Fruit fly (Drosophila melanogaster) whole organism, embryonic: Measurements from ENCODE around the gene CG2712.
A peak's percentile ranks its signal among the peaks of the same experiment; 100 is the strongest.

ENCODE experiments used
- Abd-B ChIP-seq: fragments of 200-800 bp; sonication (Bioruptor generic); optimal IDR thresholded peaks from 2 replicates; lab custom pipeline; 2018; ENCODE audit warnings: missing biosample characterization, mild to moderate bottlenecking, missing genetic modification characterization, moderate library complexity
- Bdp1 ChIP-seq: fragments of 200-800 bp; sonication (Bioruptor generic); optimal IDR thresholded peaks from 3 replicates; lab custom pipeline; 2016; ENCODE audit warnings: missing biosample characterization, missing genetic modification characterization
- CG10366 ChIP-seq: fragments of 200-800 bp; sonication (Bioruptor generic); IDR thresholded peaks from 2 replicates; pipeline ENCODE4 v1.3.6; 2022; ENCODE audit warnings: missing biosample characterization, missing genetic modification characterization
- CG11085 ChIP-seq: fragments of 200-800 bp; sonication (Bioruptor generic); IDR thresholded peaks from 2 replicates; pipeline ENCODE4 v1.3.6; 2022; ENCODE audit warnings: missing biosample characterization, missing genetic modification characterization
- CG11456 ChIP-seq: fragments of 200-800 bp; sonication (Bioruptor generic); IDR thresholded peaks from 3 replicates; pipeline ENCODE4 v1.3.6; 2022; ENCODE audit warnings: missing biosample characterization, missing genetic modification characterization
- CG11504 ChIP-seq: fragments of 200-800 bp; sonication (Bioruptor generic); optimal IDR thresholded peaks from 3 replicates; lab custom pipeline; 2019; ENCODE audit warnings: missing biosample characterization, mild to moderate bottlenecking, missing genetic modification characterization, moderate library complexity
- CG13287 ChIP-seq: fragments of 200-800 bp; sonication (Bioruptor generic); IDR thresholded peaks from 2 replicates; pipeline ENCODE4 v1.3.6; 2022; ENCODE audit warnings: missing biosample characterization, missing genetic modification characterization; ENCODE audit not compliant: partially characterized antibody
- CG13296 ChIP-seq: fragments of 200-800 bp; sonication (Bioruptor generic); optimal IDR thresholded peaks from 3 replicates; lab custom pipeline; 2018; ENCODE audit warnings: missing biosample characterization, mild to moderate bottlenecking, missing genetic modification characterization
- CG14014 ChIP-seq: fragments of 200-800 bp; sonication (Bioruptor generic); IDR thresholded peaks from 2 replicates; pipeline ENCODE4 v1.3.6; 2022; ENCODE audit warnings: missing biosample characterization, missing genetic modification characterization
- CG14965 ChIP-seq: fragments of 200-800 bp; sonication (Bioruptor generic); optimal IDR thresholded peaks from 2 replicates; lab custom pipeline; 2016; ENCODE audit warnings: missing biosample characterization, missing genetic modification characterization, borderline replicate concordance
- CG15073 ChIP-seq: fragments of 200-800 bp; sonication (Bioruptor generic); optimal IDR thresholded peaks from 2 replicates; lab custom pipeline; 2016; ENCODE audit warnings: missing biosample characterization, missing genetic modification characterization
- CG1792 ChIP-seq: fragments of 200-800 bp; sonication (Bioruptor generic); optimal IDR thresholded peaks from 2 replicates; lab custom pipeline; 2016; ENCODE audit warnings: missing biosample characterization, missing genetic modification characterization
- CG2120 ChIP-seq: fragments of 200-800 bp; sonication (Bioruptor generic); optimal IDR thresholded peaks from 3 replicates; lab custom pipeline; 2016; ENCODE audit warnings: missing biosample characterization, missing genetic modification characterization
- CG3163 ChIP-seq: fragments of 200-800 bp; sonication (Bioruptor generic); optimal IDR thresholded peaks from 3 replicates; lab custom pipeline; 2016; ENCODE audit warnings: missing biosample characterization, missing genetic modification characterization
- CG3847 ChIP-seq: fragments of 200-800 bp; sonication (Bioruptor generic); IDR thresholded peaks from 2 replicates; pipeline ENCODE4 v1.3.6; 2022; ENCODE audit warnings: missing biosample characterization, missing genetic modification characterization
- CG4282 ChIP-seq: fragments of 200-800 bp; sonication (Bioruptor generic); optimal IDR thresholded peaks from 2 replicates; lab custom pipeline; 2016; ENCODE audit warnings: missing biosample characterization, missing genetic modification characterization
- CG4404 ChIP-seq: fragments of 200-800 bp; sonication (Bioruptor generic); IDR thresholded peaks from 2 replicates; pipeline ENCODE4 v1.3.6; 2022; ENCODE audit warnings: missing biosample characterization, missing genetic modification characterization
- CG9215 ChIP-seq: fragments of 200-800 bp; sonication (Bioruptor generic); IDR thresholded peaks from 2 replicates; pipeline ENCODE4 v1.3.6; 2022; ENCODE audit warnings: missing biosample characterization, missing genetic modification characterization
- CG9437 ChIP-seq: fragments of 200-800 bp; sonication (Bioruptor generic); optimal IDR thresholded peaks from 2 replicates; lab custom pipeline; 2018; ENCODE audit warnings: missing biosample characterization, mild to moderate bottlenecking, missing genetic modification characterization
- D19B ChIP-seq: fragments of 200-800 bp; sonication (Bioruptor generic); optimal IDR thresholded peaks from 2 replicates; lab custom pipeline; 2017; ENCODE audit warnings: missing biosample characterization, mild to moderate bottlenecking, missing genetic modification characterization
- Dll ChIP-seq: fragments of 200-800 bp; sonication (Bioruptor generic); IDR thresholded peaks from 4 replicates; pipeline ENCODE4 v1.3.6; 2022; ENCODE audit warnings: missing biosample characterization, missing genetic modification characterization; ENCODE audit not compliant: partially characterized antibody
- Eip74EF ChIP-seq, 2 experiments: fragments of 200-800 bp in 1 of 2; fragments of >200 bp in 1 of 2; sonication (Bioruptor generic) in 1 of 2; optimal IDR thresholded peaks; 2 replicates each; lab custom pipeline; 2017 to 2019; ENCODE audit warnings: missing biosample characterization in 2 of 2, missing genetic modification characterization in 2 of 2, mild to moderate bottlenecking in 1 of 2, moderate library complexity in 1 of 2
- Elba2 ChIP-seq: fragments of 200-800 bp; sonication (Bioruptor generic); optimal IDR thresholded peaks from 3 replicates; lab custom pipeline; 2016; ENCODE audit warnings: missing biosample characterization, missing genetic modification characterization
- Ets97D ChIP-seq: fragments of 200-800 bp; sonication (Bioruptor generic); optimal IDR thresholded peaks from 3 replicates; lab custom pipeline; 2016; ENCODE audit warnings: missing biosample characterization, missing genetic modification characterization
- HLH3B ChIP-seq: fragments of 200-800 bp; sonication (Bioruptor generic); IDR thresholded peaks from 2 replicates; pipeline ENCODE4 v1.3.6; 2022; ENCODE audit warnings: missing biosample characterization, missing genetic modification characterization
- HLHmδ ChIP-seq: fragments of 200-800 bp; sonication (Bioruptor generic); optimal IDR thresholded peaks from 2 replicates; lab custom pipeline; 2018; ENCODE audit warnings: missing biosample characterization, mild to moderate bottlenecking, missing genetic modification characterization, moderate library complexity
- Jarid2 ChIP-seq: fragments of 200-800 bp; sonication (Bioruptor generic); optimal IDR thresholded peaks from 3 replicates; lab custom pipeline; 2017; ENCODE audit warnings: mild to moderate bottlenecking, missing biosample characterization, missing genetic modification reagents, missing genetic modification characterization
- Myb ChIP-seq: fragments of 200-800 bp; sonication (Bioruptor generic); optimal IDR thresholded peaks from 2 replicates; lab custom pipeline; 2016; ENCODE audit warnings: missing biosample characterization, missing genetic modification characterization
- Optix ChIP-seq: fragments of 200-800 bp; sonication (Bioruptor generic); IDR thresholded peaks from 3 replicates; pipeline ENCODE4 v1.3.6; 2022; ENCODE audit warnings: missing biosample characterization, missing genetic modification characterization
- Side ChIP-seq: fragments of 200-800 bp; sonication (Bioruptor generic); optimal IDR thresholded peaks from 2 replicates; lab custom pipeline; 2016; ENCODE audit warnings: missing biosample characterization, missing genetic modification characterization
- Sry-δ ChIP-seq: fragments of 200-800 bp; sonication (Bioruptor generic); optimal IDR thresholded peaks from 2 replicates; lab custom pipeline; 2016; ENCODE audit warnings: missing biosample characterization, missing genetic modification characterization
- Taf1 ChIP-seq: fragments of 200-800 bp; sonication (Bioruptor generic); IDR thresholded peaks from 2 replicates; pipeline ENCODE4 v1.3.6; 2022; ENCODE audit warnings: missing biosample characterization, missing genetic modification characterization
- aop ChIP-seq: fragments of 200-800 bp; sonication (Bioruptor generic); IDR thresholded peaks from 2 replicates; pipeline ENCODE4 v1.3.6; 2022; ENCODE audit warnings: missing biosample characterization, missing genetic modification characterization
- ato ChIP-seq: fragments of 200-800 bp; sonication (Bioruptor generic); IDR thresholded peaks from 2 replicates; pipeline ENCODE4 v1.3.6; 2022; ENCODE audit warnings: missing biosample characterization, missing genetic modification characterization; ENCODE audit not compliant: partially characterized antibody
- bsh ChIP-seq, 2 experiments: fragments of 200-800 bp; sonication (Bioruptor generic); optimal IDR thresholded peaks; 2 replicates each; lab custom pipeline; 2017 to 2018; ENCODE audit warnings: mild to moderate bottlenecking in 2 of 2, missing biosample characterization in 2 of 2, missing genetic modification characterization in 2 of 2, moderate library complexity in 1 of 2
- caup ChIP-seq: fragments of 200-800 bp; sonication (Bioruptor generic); optimal IDR thresholded peaks from 3 replicates; lab custom pipeline; 2017; ENCODE audit warnings: missing biosample characterization, mild to moderate bottlenecking, missing genetic modification characterization, moderate library complexity; ENCODE audit not compliant: severe bottlenecking
- dm ChIP-seq: fragments of 200-800 bp; sonication (Bioruptor generic); optimal IDR thresholded peaks from 3 replicates; lab custom pipeline; 2016; ENCODE audit warnings: missing biosample characterization, missing genetic modification characterization
- esg ChIP-seq: fragments of 200-800 bp; sonication (Bioruptor generic); conservative IDR thresholded peaks from 2 replicates; pipeline ENCODE4 v1.3.6; 2022; ENCODE audit warnings: missing biosample characterization, missing genetic modification characterization
- ewg ChIP-seq: fragments of 200-800 bp; sonication (Bioruptor generic); optimal IDR thresholded peaks from 3 replicates; lab custom pipeline; 2017; ENCODE audit warnings: mild to moderate bottlenecking, missing biosample characterization, missing genetic modification reagents, missing genetic modification characterization
- fd64A ChIP-seq: fragments of 200-800 bp; sonication (Bioruptor generic); optimal IDR thresholded peaks from 3 replicates; lab custom pipeline; 2018; ENCODE audit warnings: missing biosample characterization, mild to moderate bottlenecking, missing genetic modification characterization
- ftz-f1 ChIP-seq: fragments of 200-800 bp; sonication (Bioruptor generic); optimal IDR thresholded peaks from 2 replicates; lab custom pipeline; 2016; ENCODE audit warnings: missing biosample characterization, missing genetic modification characterization
- jumu ChIP-seq: fragments of 200-800 bp; sonication (Bioruptor generic); optimal IDR thresholded peaks from 3 replicates; lab custom pipeline; 2016; ENCODE audit warnings: missing biosample characterization, missing genetic modification characterization
- maf-S ChIP-seq: fragments of 200-800 bp; sonication (Bioruptor generic); optimal IDR thresholded peaks from 2 replicates; lab custom pipeline; 2016; ENCODE audit warnings: missing biosample characterization, missing genetic modification characterization
- mld ChIP-seq: fragments of 200-800 bp; sonication (Bioruptor generic); IDR thresholded peaks from 3 replicates; pipeline ENCODE4 v1.3.6; 2022; ENCODE audit warnings: missing biosample characterization, missing genetic modification characterization; ENCODE audit not compliant: partially characterized antibody
- scrt ChIP-seq: fragments of 200-800 bp; sonication (Bioruptor generic); optimal IDR thresholded peaks from 2 replicates; lab custom pipeline; 2018; ENCODE audit warnings: missing biosample characterization, mild to moderate bottlenecking, missing genetic modification characterization, moderate library complexity
- sens ChIP-seq: fragments of 200-800 bp; sonication (Bioruptor generic); peaks from one replicate; lab custom pipeline; 2016; ENCODE audit warnings: missing biosample characterization, missing genetic modification characterization
- sqz ChIP-seq: fragments of 200-800 bp; sonication (Bioruptor generic); optimal IDR thresholded peaks from 3 replicates; lab custom pipeline; 2018; ENCODE audit warnings: missing biosample characterization, mild to moderate bottlenecking, missing genetic modification characterization
- ssp ChIP-seq: fragments of 200-800 bp; sonication (Bioruptor generic); IDR thresholded peaks from 2 replicates; pipeline ENCODE4 v1.3.6; 2022; ENCODE audit warnings: missing biosample characterization, missing genetic modification characterization
- tna ChIP-seq: fragments of 200-800 bp; sonication (Bioruptor generic); IDR thresholded peaks from 2 replicates; pipeline ENCODE4 v1.3.6; 2022; ENCODE audit warnings: missing biosample characterization, missing genetic modification characterization; ENCODE audit not compliant: partially characterized antibody
- unc-4 ChIP-seq: fragments of 200-800 bp; sonication (Bioruptor generic); IDR thresholded peaks from 2 replicates; pipeline ENCODE4 v1.3.6; 2022; ENCODE audit warnings: missing biosample characterization, missing genetic modification characterization; ENCODE audit not compliant: partially characterized antibody
- zen2 ChIP-seq: fragments of 200-800 bp; sonication (Bioruptor generic); IDR thresholded peaks from 3 replicates; pipeline ENCODE4 v1.3.6; 2022; ENCODE audit warnings: missing biosample characterization, missing genetic modification characterization; ENCODE audit not compliant: partially characterized antibody

The CG2712 gene

dm6 chrX:2720122-2720521 is 12.1 kb upstream of the CG2712 start, which contains the start of gene CG2701 (continued):
- TF ChIP-seq CG13296 (GFP tag; lab: Kevin White, UChicago) = no peak
- no peak for TF ChIP-seq Side
- no peak for TF ChIP-seq CG11504 (tag; lab: Kevin White, UChicago)
- TF ChIP-seq CG3163 = no peak
- TF ChIP-seq jumu = peak; percentile 25
- no peak for TF ChIP-seq fd64A (GFP tag; lab: Kevin White, UChicago)
- peak; percentile 71 for TF ChIP-seq Dll (GFP tag; lab: Robert Waterston, UW)
- peak; percentile 80 for TF ChIP-seq CG13287 (GFP tag; lab: Robert Waterston, UW)
- no peak for TF ChIP-seq Abd-B (GFP tag; lab: Kevin White, UChicago)
- no peak for TF ChIP-seq Jarid2
- TF ChIP-seq CG4404 (GFP tag; lab: Robert Waterston, UW) = no peak
- peak; percentile 61; the same call in 1 of the 2 replicates for TF ChIP-seq ato (GFP tag; lab: Robert Waterston, UW)
- no peak for TF ChIP-seq Taf1 (GFP tag; lab: Robert Waterston, UW)
- no peak for TF ChIP-seq CG14014 (GFP tag; lab: Robert Waterston, UW)
- no peak for TF ChIP-seq aop
- no peak for TF ChIP-seq D19B (GFP tag; lab: Kevin White, UChicago)
- peak; percentile 56 for TF ChIP-seq Ets97D
- peak; percentile 44 for TF ChIP-seq dm (GFP tag; lab: Kevin White, UChicago)
- TF ChIP-seq sqz (GFP tag; lab: Kevin White, UChicago) = no peak
- TF ChIP-seq sens (GFP tag; lab: Kevin White, UChicago) = no peak
- no peak for TF ChIP-seq CG11085 (GFP tag; lab: Robert Waterston, UW)
- TF ChIP-seq esg (GFP tag; lab: Robert Waterston, UW) = no peak
- peak; percentile 12 for TF ChIP-seq Elba2 (GFP tag; lab: Kevin White, UChicago)
- TF ChIP-seq ftz-f1 (GFP tag; lab: Kevin White, UChicago) = no peak
- TF ChIP-seq Sry-δ = peak; percentile 77
- TF ChIP-seq Optix (GFP tag; lab: Robert Waterston, UW) = no peak
- peak; percentile 66 for TF ChIP-seq unc-4
- TF ChIP-seq CG10366 (GFP tag; lab: Robert Waterston, UW) = no peak
- TF ChIP-seq CG2120 = peak; percentile 43
- TF ChIP-seq CG9437 (GFP tag; lab: Kevin White, UChicago) = no peak
- TF ChIP-seq ssp (GFP tag; lab: Robert Waterston, UW) = no peak
- TF ChIP-seq zen2 (GFP tag; lab: Robert Waterston, UW) = peak; percentile 49; the same call in 1 of the 3 replicates
- no peak for TF ChIP-seq CG15073 (GFP tag; lab: Kevin White, UChicago)
- no peak for TF ChIP-seq mld (GFP tag; lab: Robert Waterston, UW)
- no peak for TF ChIP-seq caup (GFP tag; lab: Kevin White, UChicago)
- TF ChIP-seq HLH3B = no peak
- no peak for TF ChIP-seq Eip74EF (GFP tag; optimal IDR thresholded peaks at IDR 0.05; lab: Kevin White, UChicago)
- TF ChIP-seq bsh (GFP tag; optimal IDR thresholded peaks at IDR 0.05; lab: Kevin White, UChicago) = no peak
- TF ChIP-seq CG11456 (GFP tag; lab: Robert Waterston, UW) = no peak
- no peak for TF ChIP-seq Bdp1 (GFP tag; lab: Kevin White, UChicago)
- TF ChIP-seq CG4282 (GFP tag; lab: Kevin White, UChicago) = no peak
- TF ChIP-seq HLHmδ (GFP tag; lab: Kevin White, UChicago) = no peak
- TF ChIP-seq maf-S = peak; percentile 32
- TF ChIP-seq Myb (GFP tag; lab: Kevin White, UChicago) = peak; percentile 94
- no peak for TF ChIP-seq CG9215 (GFP tag; lab: Robert Waterston, UW)
- TF ChIP-seq CG3847 (GFP tag; lab: Robert Waterston, UW) = peak; percentile 41; the same call in 1 of the 2 replicates
- TF ChIP-seq CG1792 = no peak
- no peak for TF ChIP-seq scrt (GFP tag; lab: Kevin White, UChicago)
- TF ChIP-seq ewg (GFP tag; lab: Kevin White, UChicago) = peak; percentile 67
- TF ChIP-seq tna (GFP tag; lab: Robert Waterston, UW) = peak; percentile 65; the same call in 1 of the 2 replicates
- no peak for TF ChIP-seq CG14965 (GFP tag; lab: Kevin White, UChicago)
